Worm (Caenorhabditis elegans) whole organism, L2 larva: Measurements from ENCODE around the gene EGAP1.5.

Experiments
- F13H6.1 ChIP-seq: sonication (generic microtip); optimal IDR thresholded peaks from 2 replicates; lab custom pipeline; 2016; ENCODE audit warnings: missing genetic modification characterization, missing compliant biosample characterization
- ama-1 ChIP-seq: fragments of 150-350 bp; optimal IDR thresholded peaks from 2 replicates; lab custom pipeline; 2018; ENCODE audit warnings: inconsistent platforms
- blmp-1 ChIP-seq: sonication (generic microtip); optimal IDR thresholded peaks from 2 replicates; lab custom pipeline; 2017; ENCODE audit warnings: missing genetic modification characterization, mild to moderate bottlenecking, missing compliant biosample characterization, antibody characterized with exemption, moderate library complexity; ENCODE audit not compliant: insufficient read depth
- ceh-16 ChIP-seq: fragments of 150-350 bp; optimal IDR thresholded peaks from 2 replicates; lab custom pipeline; 2014; ENCODE audit warnings: missing biosample characterization, missing genetic modification characterization
- dmd-4 ChIP-seq: sonication (generic microtip); optimal IDR thresholded peaks from 2 replicates; lab custom pipeline; 2017; ENCODE audit warnings: missing biosample characterization, missing genetic modification characterization
- lin-13 ChIP-seq: fragments of 150-350 bp; optimal IDR thresholded peaks from 2 replicates; lab custom pipeline; 2014; ENCODE audit warnings: missing biosample characterization, missing genetic modification reagents, missing genetic modification characterization
- nhr-11 ChIP-seq: fragments of 150-350 bp; optimal IDR thresholded peaks from 2 replicates; lab custom pipeline; 2014; ENCODE audit warnings: missing biosample characterization, missing genetic modification characterization
- nhr-23 ChIP-seq: fragments of 150-350 bp; optimal IDR thresholded peaks from 2 replicates; lab custom pipeline; 2014; ENCODE audit warnings: missing biosample characterization, missing genetic modification reagents, missing genetic modification characterization
- nhr-237 ChIP-seq: fragments of 150-350 bp; optimal IDR thresholded peaks from 2 replicates; lab custom pipeline; 2014; ENCODE audit warnings: missing biosample characterization, missing genetic modification characterization
- nhr-6 ChIP-seq: fragments of 150-350 bp; optimal IDR thresholded peaks from 2 replicates; lab custom pipeline; 2014; ENCODE audit warnings: missing biosample characterization, missing genetic modification characterization
- skn-1 ChIP-seq: sonication (generic microtip); optimal IDR thresholded peaks from 2 replicates; lab custom pipeline; 2017; ENCODE audit warnings: missing biosample characterization, missing genetic modification characterization
- snpc-4 ChIP-seq: fragments of 150-350 bp; optimal IDR thresholded peaks from 2 replicates; lab custom pipeline; 2014; ENCODE audit warnings: missing biosample characterization, missing genetic modification characterization
- zag-1 ChIP-seq: fragments of 150-350 bp; optimal IDR thresholded peaks from 2 replicates; lab custom pipeline; 2014; ENCODE audit warnings: missing biosample characterization, missing genetic modification characterization

ce11 chrIII:5982026-5982425, 50.5 kb downstream of the EGAP1.5 start, which contains the start of gene frm-2:
- TF ChIP-seq skn-1 (tag; lab: Kevin White, UChicago) (no peak), nhr-237 (tag; lab: Kevin White, UChicago) (no peak), nhr-11 (tag; lab: Kevin White, UChicago) (no peak), ceh-16 (no peak), ama-1 (no peak), lin-13 (GFP tag; lab: Kevin White, UChicago) (no peak), blmp-1 (tag; lab: Kevin White, UChicago) (no peak), snpc-4 (tag; lab: Kevin White, UChicago) (no peak), F13H6.1 (tag; lab: Kevin White, UChicago) (no peak), dmd-4 (tag; lab: Kevin White, UChicago) (no peak), zag-1 (tag; lab: Kevin White, UChicago) (no peak), nhr-23 (tag; lab: Kevin White, UChicago) (no peak), nhr-6 (no peak)
